Fruit fly (Drosophila melanogaster): Measurements from ENCODE around the gene Mnt.

Mnt gene

DNA sequence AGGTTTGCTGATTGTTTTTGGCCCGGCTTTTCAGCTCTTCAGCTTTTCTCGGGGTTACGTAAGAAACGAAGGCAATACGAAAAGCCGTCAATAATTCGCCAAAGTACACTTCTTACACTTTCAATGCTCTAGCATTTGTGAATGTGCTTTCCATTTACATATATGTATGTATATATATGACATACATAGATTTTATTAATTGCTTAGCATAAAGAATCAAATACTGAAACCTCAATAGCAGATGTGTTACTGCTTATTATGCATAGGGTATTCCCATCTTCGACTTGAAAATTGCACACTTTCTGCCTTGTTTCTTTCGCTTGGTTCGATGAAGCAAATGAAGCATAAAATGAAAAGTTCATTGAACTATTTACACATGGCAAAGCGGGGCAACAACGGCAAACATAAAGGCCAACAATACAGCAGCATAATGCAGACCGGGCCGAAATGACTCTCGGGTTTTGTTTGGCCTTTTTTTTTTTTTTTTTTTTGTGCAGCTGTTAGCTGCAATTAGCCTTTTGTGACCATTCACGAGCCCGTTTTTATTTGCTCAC lies 39.0 kb downstream of the Mnt start:
- TF ChIP-seq noc (tag; optimal IDR thresholded peaks at IDR 0.05): no peak

DNA sequence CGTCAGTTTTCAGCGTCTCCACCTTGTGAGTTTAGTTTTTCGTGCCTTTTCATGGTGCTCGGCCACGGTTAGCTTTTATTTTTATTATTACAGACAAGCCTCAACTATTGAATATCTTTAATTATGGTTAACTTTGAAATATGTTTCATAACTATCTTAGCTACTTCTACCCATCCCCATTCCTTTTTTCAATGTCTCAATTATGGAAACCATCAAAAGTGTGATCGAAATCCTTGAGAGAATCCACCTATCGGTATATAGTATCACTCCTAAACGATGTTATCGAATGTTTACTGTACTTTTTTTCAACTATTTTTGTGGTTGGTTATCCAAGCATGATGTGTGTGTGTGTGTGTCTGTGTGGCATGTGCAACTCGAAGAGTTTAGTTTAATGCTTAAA lies 42.4 kb downstream of the Mnt start:
- peak; percentile 47 for TF ChIP-seq noc (tag; optimal IDR thresholded peaks at IDR 0.05)

DNA sequence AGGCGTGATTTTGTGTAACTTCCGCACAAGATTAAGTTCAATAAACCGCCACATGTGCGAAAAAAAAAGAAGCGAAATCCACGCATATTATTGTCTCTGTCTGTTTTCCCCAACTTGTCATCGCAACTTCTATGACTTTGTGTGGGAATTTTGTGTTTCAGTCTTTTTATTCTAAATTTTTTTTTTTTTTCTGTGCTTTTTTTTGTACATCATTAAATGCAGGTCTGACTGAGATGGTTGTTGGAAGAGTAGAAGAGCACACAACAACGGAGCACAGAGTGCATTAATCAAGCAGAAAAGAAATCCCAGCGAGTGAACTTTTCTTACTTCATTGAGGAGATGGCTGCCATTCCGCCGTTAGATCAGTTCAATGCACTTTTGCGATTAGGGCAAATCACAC lies 44.0 kb downstream of the Mnt start:
- no peak for TF ChIP-seq noc (tag; optimal IDR thresholded peaks at IDR 0.05)

DNA sequence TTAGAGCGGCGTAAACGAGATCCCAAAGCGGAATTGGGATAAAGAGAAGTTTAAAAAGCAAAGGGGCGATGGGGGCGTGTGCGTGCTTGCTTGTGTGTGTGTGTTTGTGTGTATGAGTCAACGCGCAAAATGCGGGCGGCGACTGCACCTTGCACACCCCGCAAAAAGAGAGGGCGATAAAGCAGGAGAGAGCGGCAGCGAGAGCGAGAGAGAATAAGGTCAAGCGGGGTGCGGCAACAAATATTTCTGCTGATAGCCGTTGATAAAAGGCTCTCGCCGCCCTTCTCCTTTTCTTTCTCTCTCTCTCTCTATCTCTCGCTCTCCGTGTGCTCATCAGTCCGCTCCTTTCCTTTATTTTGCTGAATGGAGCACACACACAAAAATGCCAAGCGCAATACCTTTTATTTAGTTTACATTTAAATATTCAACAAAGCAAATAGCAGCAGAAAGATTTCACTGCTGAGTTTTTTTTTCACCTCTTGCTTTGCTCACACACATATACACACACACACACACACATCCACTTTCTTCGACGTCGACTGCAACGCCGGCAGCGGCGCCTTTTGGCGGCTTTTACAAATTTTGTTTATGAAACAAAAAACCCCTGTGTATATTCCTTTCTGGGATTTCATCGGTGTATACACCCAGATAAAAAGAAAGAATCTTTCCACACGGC lies 47.1 kb downstream of the Mnt start:
- no peak for TF ChIP-seq noc (tag; optimal IDR thresholded peaks at IDR 0.05)

DNA sequence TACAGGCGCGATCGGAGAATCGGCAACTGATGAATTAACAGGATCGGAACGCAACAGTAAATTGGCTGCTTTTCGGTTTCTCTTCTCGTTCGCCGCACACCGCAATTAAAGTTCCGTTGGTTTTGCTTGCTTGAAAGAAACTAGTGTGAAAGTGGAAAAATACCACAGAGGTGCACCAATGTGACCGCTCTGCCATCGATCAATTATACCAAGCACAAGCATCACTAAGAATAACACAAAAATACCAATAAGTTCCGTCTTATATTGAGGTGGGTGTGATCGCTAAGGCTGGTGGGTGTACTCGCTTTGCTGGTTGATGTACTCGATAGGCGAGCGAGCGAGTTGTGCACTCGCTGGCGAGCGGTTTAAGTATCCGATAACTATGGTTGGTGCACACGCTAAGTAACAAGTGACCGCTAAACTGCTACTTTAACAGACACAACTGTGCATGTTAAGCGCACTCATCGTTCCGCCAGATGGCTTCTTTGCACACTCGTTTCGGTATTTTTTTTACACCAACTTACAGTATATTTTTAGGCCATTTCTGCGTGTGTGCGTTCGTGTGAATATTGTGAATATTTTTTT lies 48.0 kb downstream of the Mnt start, which contains the start of the genes Rala and Tlk:
Gene Rala (minus strand): TSS at position 156 of the 585 bp plus-strand sequence.
Gene Tlk (plus strand): TSS at position 528 of the 585 bp plus-strand sequence.
- TF ChIP-seq noc (tag; optimal IDR thresholded peaks at IDR 0.05): no peak

DNA sequence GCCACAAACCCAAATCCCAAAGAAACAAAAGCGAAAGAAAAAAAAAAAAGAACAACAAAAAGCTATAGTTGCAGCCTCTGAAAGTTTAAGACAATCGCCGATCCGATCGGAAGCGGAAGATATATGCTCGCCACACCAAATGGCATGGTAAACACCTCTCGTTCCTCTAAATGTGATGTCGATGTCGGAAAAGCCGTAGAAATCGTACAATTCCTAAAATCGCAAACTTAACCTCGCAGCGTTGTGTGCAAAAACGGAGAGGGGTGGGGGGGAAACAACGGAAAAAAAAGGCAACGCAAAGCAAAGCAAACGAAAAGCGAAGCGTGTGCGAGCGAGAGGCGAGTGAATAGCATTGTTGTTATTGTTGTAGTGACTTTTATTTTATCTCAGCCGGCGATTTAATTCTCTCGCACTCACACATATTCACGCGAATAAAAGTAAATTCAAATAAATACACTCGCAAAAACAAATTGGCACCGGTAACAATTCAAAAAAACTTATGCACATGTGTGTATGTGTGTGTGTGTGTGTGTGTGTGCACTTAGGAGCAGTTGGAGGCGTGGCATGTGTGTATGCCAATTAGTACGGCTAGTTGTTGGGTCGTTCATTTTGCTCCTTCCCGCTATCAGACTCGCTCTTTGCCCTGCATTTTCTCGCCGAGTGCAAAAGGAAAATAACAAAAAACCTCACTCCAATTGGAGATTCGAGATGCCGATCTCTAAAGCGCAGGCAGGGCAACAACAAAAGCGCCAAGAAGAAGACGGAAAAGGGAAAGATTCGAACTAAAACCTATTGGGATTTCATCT lies 48.8 kb downstream of the Mnt start:
- TF ChIP-seq noc (tag; optimal IDR thresholded peaks at IDR 0.05): no peak

DNA sequence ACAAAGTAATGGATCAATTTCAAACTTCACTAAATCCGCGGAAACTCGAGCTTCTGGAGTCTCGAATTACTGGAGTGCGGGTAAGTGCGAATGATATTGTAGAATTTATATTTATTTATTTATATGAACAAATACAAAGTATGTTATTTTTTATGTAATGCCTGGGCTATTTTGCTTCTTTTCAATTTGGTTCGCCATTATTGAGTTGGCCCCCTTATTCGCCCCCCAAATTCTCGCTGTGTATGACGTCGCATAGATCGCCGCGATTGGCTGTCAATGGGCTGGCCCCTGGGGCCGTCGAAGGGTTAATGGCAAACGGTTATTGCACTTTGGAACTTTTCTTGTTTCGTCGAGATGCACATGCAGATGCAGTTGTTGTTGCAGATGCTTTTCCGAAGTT lies 50.0 kb downstream of the Mnt start:
- TF ChIP-seq noc (tag; optimal IDR thresholded peaks at IDR 0.05): no peak

DNA sequence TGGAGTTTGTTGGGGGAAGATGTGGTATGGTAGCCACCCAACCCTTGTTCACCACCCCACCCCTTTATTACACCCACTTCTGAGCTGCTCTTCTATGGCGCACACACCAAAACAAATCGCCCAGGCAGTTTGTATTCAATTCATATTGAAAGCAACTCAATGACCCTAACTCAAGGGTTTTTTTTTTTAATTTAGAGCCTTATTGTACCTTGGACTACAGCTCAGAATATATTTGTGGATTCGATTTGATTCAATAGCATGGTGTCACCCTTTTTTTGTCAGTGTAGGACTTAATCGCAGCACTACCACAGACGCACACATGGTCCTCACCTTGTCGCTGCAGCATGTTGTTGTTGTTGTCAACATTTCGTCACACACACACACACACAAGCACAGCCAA lies 50.6 kb downstream of the Mnt start:
- no peak for TF ChIP-seq noc (tag; optimal IDR thresholded peaks at IDR 0.05)

DNA sequence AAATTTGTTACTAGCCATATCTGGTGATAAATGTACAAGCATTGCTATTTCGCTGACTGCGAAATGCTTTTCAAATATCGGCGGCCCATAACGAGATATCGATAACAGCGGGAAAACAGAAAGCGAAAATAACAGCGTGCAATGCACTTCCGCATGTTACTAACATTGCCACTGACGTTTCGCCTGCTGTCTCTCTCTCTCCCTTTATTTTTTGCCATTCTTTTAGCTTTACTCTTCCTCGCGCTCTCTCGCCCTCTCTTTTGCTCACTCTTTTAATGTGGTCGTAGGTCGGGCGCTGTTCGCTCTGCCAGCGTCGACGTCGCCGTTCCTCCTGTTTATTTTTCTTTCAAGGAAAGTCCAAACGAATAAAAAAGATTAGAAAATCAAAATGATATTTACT lies 51.4 kb downstream of the Mnt start:
- TF ChIP-seq noc (tag; optimal IDR thresholded peaks at IDR 0.05): no peak

DNA sequence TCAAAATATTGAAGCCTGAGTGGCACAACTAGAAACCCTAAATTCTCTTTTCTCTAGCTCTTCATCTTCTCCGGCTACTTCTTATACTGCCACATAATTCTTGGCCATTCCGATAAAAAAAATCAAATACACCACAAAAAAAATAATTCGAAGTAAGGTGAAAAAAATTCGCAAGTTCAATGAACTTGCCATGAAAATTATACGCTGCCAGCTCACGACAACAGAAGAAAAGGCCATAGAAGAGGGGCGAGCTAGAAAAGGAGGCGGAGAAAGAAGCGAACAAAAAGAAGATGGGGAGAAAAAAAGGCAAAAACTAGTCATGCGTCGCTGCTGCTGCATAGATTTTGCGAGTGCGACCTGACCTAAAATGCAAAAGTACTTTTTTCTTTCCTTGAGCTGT lies 53.4 kb downstream of the Mnt start:
- no peak for TF ChIP-seq noc (tag; optimal IDR thresholded peaks at IDR 0.05)

DNA sequence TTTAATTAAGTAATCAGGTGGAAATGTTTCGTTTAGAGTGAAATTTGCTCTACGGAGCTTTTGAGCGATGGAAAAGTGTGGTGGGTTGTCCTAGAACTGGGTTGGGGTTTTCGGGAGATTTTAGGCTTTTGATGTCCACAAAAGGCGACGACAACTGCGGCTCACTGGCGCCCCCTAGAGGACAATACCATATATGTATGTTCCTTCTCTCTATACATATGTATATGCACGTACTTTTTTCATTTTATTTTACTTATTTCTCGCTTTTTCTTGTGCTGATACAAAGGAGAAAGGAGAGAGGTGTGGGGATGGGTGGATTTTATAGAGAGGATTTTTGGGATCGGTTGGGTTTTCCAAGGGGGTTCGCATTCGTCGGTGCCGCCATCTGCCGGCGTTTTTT lies 54.3 kb downstream of the Mnt start:
- TF ChIP-seq noc (tag; optimal IDR thresholded peaks at IDR 0.05): no peak

DNA sequence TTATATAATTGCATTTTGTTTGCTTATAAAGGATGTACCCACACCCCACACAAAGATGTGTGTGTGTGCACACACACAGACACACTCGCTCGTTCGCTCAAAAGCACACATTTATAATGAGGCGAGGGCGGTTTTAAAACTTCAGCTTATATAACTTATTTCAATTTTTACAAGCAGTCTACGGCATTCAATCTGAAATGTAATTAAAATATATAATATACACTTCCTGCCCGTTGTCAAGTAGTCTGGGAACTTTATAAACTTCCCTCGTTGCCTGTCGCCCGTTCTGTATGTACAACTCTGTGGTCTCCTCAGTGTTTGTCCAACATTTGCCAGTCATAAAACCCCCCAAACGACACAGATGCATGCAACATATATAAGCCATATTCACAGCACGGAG lies 59.3 kb downstream of the Mnt start:
- TF ChIP-seq noc (tag; optimal IDR thresholded peaks at IDR 0.05): no peak

DNA sequence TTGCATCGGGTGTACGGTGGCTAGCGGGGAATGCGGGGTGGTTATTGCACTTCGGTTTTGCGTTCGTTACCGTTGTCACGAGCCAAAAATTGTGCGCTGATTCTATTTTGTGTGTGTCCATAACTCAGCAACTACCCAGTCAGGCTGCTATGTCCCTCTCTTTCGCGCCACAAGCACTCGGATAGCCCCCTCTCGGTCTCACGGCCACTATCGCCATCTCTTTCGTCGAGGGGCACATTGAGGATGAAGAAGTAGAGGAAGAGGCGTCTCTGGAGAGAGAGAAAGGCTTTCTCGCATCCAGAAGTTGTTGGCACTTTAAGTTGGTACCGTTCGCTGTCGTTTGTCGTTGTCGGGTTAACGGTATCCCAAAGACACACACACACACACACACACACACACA lies 66.2 kb downstream of the Mnt start:
- no peak for TF ChIP-seq noc (tag; optimal IDR thresholded peaks at IDR 0.05)

DNA sequence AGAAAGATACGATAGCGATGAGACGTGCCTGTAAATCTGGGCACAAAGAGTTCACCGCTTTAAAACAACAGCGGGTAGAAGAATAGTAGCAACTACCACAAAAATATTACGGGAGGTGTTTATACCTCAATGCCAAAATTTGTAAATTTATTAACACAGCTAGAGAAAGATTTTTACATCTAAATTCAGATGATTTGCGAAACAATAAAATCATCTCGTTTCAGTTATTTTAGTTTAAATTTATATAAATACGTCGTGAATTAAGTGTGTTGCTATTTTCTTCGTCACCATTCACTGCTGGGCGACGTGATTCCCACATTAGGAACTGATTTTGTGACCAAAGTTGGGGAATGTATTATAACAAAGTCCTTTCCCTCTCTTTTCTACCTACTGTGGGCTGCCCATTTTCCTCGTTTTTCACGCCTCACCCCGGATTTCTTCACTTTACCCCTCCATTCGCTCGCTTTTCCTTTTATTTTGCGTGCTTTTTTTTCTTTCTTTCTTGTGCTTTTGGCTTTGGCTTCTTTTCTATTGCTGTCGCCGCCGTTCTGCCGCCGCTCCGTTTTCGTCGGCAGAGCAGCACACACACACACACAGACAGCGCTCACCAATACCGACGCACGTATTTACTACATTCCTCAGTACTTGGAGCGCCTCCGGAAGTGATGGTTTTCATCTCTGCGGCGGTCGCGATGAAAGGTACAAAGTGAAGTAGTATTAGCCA lies 67.7 kb downstream of the Mnt start:
- no peak for TF ChIP-seq noc (tag; optimal IDR thresholded peaks at IDR 0.05)

DNA sequence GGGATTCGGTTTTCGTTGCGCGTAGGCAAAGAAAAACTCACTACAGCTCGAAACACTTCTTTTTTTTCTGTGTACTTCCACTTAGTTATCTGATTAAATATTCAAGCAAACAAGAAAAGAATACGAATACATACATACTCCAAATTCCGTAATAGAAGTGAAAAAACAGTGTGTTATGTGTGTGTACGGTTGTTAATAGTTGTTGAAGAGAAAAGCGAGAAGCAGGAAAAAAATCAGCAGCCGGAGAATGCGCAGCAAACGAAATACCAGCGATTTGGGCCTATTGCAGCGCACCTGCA lies 68.2 kb downstream of the Mnt start:
- TF ChIP-seq noc (tag; optimal IDR thresholded peaks at IDR 0.05): no peak

DNA sequence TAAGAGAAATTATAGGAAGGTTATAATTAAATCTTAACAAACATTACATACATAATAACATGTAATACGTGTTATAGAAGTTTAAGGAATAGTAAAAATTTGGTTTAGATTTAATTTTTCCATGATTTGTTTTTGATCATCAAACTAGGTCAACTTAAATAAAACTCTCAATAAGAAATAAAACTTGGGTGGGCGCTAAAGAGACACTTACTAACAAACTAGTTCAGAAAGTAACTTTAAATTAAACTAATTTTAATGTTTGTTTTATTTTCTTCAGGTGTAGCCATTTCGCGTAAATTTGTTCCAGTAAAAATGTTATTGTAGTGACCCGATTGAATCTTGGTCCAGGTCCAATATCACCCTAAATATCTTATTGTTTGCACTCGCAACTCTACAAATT lies 68.7 kb downstream of the Mnt start:
- no peak for TF ChIP-seq noc (tag; optimal IDR thresholded peaks at IDR 0.05)
